Fruit fly (Drosophila melanogaster): ENCODE data around the gene msd1.

DNA sequence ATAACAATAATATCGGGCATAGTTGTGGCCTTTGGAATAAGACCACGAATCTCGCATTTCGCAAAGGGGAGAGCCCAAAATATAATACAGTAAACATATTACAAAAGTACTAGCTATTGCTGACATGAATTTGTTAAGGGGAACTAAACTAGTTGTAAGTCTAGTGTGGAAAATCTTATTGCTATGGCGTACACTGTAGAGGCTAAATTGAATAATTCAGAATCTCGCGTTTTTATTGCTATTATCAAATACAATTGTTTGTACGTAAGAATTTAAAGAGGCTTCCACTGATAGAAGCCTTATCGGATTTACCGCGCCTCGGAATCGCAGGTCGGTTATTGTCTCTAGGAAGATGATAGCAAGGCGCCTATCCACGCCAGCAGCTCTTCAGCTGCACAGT is 26.2 kb upstream of the msd1 start:
- TF ChIP-seq psq (optimal IDR thresholded peaks at IDR 0.05) (no peak), pan (optimal IDR thresholded peaks at IDR 0.05) (no peak)

Data from whole organism.